Worm (Caenorhabditis elegans) whole organism, midembryonic: ENCODE data around the gene ttr-15.

Source experiments
- cog-1 ChIP-seq: sonication (generic microtip); optimal IDR thresholded peaks from 2 replicates; lab custom pipeline; 2016; ENCODE audit warnings: missing genetic modification characterization, missing compliant biosample characterization
- klf-2 ChIP-seq: fragments of 200-800 bp; sonication (Bioruptor generic); conservative IDR thresholded peaks from 2 replicates; pipeline ENCODE4 v1.3.6; 2022; ENCODE audit warnings: missing genetic modification reagents, missing genetic modification characterization, missing compliant biosample characterization
- ztf-29 ChIP-seq: fragments of 200-800 bp; sonication (Bioruptor generic); IDR thresholded peaks from 2 replicates; pipeline ENCODE4 v1.3.6; 2022; ENCODE audit warnings: missing genetic modification reagents, missing genetic modification characterization, missing compliant biosample characterization

DNA sequence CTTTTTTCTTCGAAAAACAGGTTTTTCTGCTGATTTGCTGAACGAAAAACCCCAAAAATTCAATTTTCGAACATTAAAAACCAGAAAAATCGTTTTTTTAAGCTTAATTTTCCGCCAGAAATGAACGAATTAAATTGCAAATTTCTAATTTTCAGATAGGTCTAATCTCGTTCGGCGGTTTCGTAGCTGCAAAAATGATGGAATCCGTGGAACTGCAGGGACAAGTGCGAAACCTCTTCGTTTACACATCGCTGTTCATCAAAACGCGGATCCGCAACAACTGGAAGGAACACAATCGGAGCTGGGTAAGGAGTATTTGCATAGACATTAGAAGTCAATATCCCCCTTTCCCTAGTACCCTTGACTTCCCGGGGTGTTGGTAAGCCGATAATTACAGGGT is 1.5 kb upstream of the ttr-15 start:
- TF ChIP-seq klf-2 (GFP tag; lab: Robert Waterston, UW): no peak
- no peak for TF ChIP-seq ztf-29 (GFP tag; lab: Robert Waterston, UW)
- TF ChIP-seq cog-1 (tag; lab: Kevin White, UChicago): no peak
